Fruit fly (Drosophila melanogaster): ENCODE results near the gene CG43732.

DNA sequence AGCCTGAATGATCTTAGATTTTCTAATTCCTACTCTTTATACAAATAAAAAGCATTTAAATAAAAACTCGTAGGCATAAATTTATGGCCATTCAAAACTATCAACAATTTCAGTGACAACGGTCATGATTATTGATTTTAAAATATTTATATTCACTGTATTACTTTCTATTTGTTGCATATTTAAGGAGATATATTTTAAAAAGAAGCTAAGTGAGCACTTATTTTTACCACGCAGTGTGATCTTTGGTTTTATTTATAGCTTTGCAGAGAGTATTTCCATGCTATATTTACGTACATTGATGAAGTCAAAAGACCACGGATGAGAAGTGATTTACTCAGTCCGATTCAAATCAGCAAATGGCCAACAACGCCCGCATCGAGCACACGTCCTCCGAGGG, 74.8 kb downstream of the CG43732 start, which contains the start of gene CG14285:
- no peak for TF ChIP-seq Mnt (GFP tag; optimal IDR thresholded peaks at IDR 0.05)
- no peak for TF ChIP-seq CG7101 (tag; optimal IDR thresholded peaks at IDR 0.05)
- no peak for TF ChIP-seq CG5204 (GFP tag; optimal IDR thresholded peaks at IDR 0.05)
- TF ChIP-seq CG11617 (GFP tag; optimal IDR thresholded peaks at IDR 0.05): no peak
- no peak for TF ChIP-seq Clk (GFP tag; optimal IDR thresholded peaks at IDR 0.05)
- TF ChIP-seq cic (GFP tag; optimal IDR thresholded peaks at IDR 0.05): no peak
- no peak for TF ChIP-seq kay (GFP tag; ENCODE audit: borderline replicate concordance)
- TF ChIP-seq Hr96 (GFP tag; optimal IDR thresholded peaks at IDR 0.05): no peak
- no peak for TF ChIP-seq tj (GFP tag; optimal IDR thresholded peaks at IDR 0.05)
- no peak for TF ChIP-seq bab1 (GFP tag; optimal IDR thresholded peaks at IDR 0.05)
- no peak for TF ChIP-seq CG1620 (GFP tag; optimal IDR thresholded peaks at IDR 0.05)
- TF ChIP-seq cnc (optimal IDR thresholded peaks at IDR 0.05): no peak

Measured in whole organism, adult.